Fruit fly (Drosophila melanogaster) whole organism, embryonic: Measurements from ENCODE around the gene CG6168.

Source experiments
- ATbp ChIP-seq: fragments of 200-800 bp; sonication (Bioruptor generic); optimal IDR thresholded peaks from 2 replicates; lab custom pipeline; 2017; ENCODE audit warnings: missing biosample characterization, mild to moderate bottlenecking, missing genetic modification characterization, missing genetic modification reagents
- BEAF-32 ChIP-seq: fragments of 200-800 bp; sonication (Bioruptor generic); optimal IDR thresholded peaks from 3 replicates; lab custom pipeline; 2017; ENCODE audit warnings: missing biosample characterization, missing genetic modification characterization, mild to moderate bottlenecking, moderate library complexity, missing genetic modification reagents
- CG10267 ChIP-seq: fragments of 200-800 bp; sonication (Bioruptor generic); optimal IDR thresholded peaks from 2 replicates; lab custom pipeline; 2018; ENCODE audit warnings: missing biosample characterization, mild to moderate bottlenecking, missing genetic modification characterization, moderate library complexity
- CG11560 ChIP-seq: fragments of 200-800 bp; sonication (Bioruptor generic); IDR thresholded peaks from 3 replicates; pipeline ENCODE4 v1.3.6; 2022; ENCODE audit warnings: missing biosample characterization, missing genetic modification characterization
- CG17802 ChIP-seq: fragments of 200-800 bp; sonication (Bioruptor generic); optimal IDR thresholded peaks from 2 replicates; lab custom pipeline; 2018; ENCODE audit warnings: missing biosample characterization, mild to moderate bottlenecking, missing genetic modification characterization, moderate library complexity
- CG2116 ChIP-seq: fragments of 200-800 bp; sonication (Bioruptor generic); optimal IDR thresholded peaks from 3 replicates; lab custom pipeline; 2018; ENCODE audit warnings: missing biosample characterization, mild to moderate bottlenecking, missing genetic modification characterization
- CG2199 ChIP-seq: fragments of 200-800 bp; sonication (Bioruptor generic); IDR thresholded peaks from 3 replicates; pipeline ENCODE4 v1.3.6; 2022; ENCODE audit warnings: missing biosample characterization, missing genetic modification characterization
- CG34224 ChIP-seq: fragments of 200-800 bp; sonication (Bioruptor generic); IDR thresholded peaks from 3 replicates; pipeline ENCODE4 v1.3.6; 2022; ENCODE audit warnings: missing biosample characterization, missing genetic modification characterization; ENCODE audit not compliant: partially characterized antibody
- CG3726 ChIP-seq: fragments of 200-800 bp; sonication (Bioruptor generic); IDR thresholded peaks from 3 replicates; pipeline ENCODE4, ENCODE4 v1.3.6; 2022; ENCODE audit warnings: missing biosample characterization, missing genetic modification characterization
- CG5953 ChIP-seq: fragments of 200-800 bp; sonication (Bioruptor generic); IDR thresholded peaks from 2 replicates; pipeline ENCODE4 v1.3.6; 2022; ENCODE audit warnings: missing biosample characterization, missing genetic modification characterization
- CG6689 ChIP-seq: fragments of 200-800 bp; sonication (Bioruptor generic); IDR thresholded peaks from 2 replicates; pipeline ENCODE4 v1.3.6; 2022; ENCODE audit warnings: missing biosample characterization, missing genetic modification characterization
- CG7745 ChIP-seq: fragments of 200-800 bp; sonication (Bioruptor generic); optimal IDR thresholded peaks from 2 replicates; lab custom pipeline; 2018; ENCODE audit warnings: missing biosample characterization, mild to moderate bottlenecking, missing genetic modification characterization, moderate library complexity
- CG8089 ChIP-seq: fragments of 200-800 bp; sonication (Bioruptor generic); optimal IDR thresholded peaks from 3 replicates; lab custom pipeline; 2016; ENCODE audit warnings: missing biosample characterization, missing genetic modification characterization
- CG8281 ChIP-seq: fragments of 200-800 bp; sonication (Bioruptor generic); optimal IDR thresholded peaks from 2 replicates; lab custom pipeline; 2018; ENCODE audit warnings: missing biosample characterization, mild to moderate bottlenecking, missing genetic modification characterization, moderate library complexity
- CG8388 ChIP-seq: fragments of 200-800 bp; sonication (Bioruptor generic); optimal IDR thresholded peaks from 2 replicates; lab custom pipeline; 2019; ENCODE audit warnings: missing biosample characterization, mild to moderate bottlenecking, missing genetic modification characterization, moderate library complexity
- CG8765 ChIP-seq: fragments of 200-800 bp; sonication (Bioruptor generic); IDR thresholded peaks from 2 replicates; pipeline ENCODE4 v1.3.6; 2022; ENCODE audit warnings: missing biosample characterization, missing genetic modification characterization
- CG9437 ChIP-seq: fragments of 200-800 bp; sonication (Bioruptor generic); optimal IDR thresholded peaks from 2 replicates; lab custom pipeline; 2018; ENCODE audit warnings: missing biosample characterization, mild to moderate bottlenecking, missing genetic modification characterization
- Dip3 ChIP-seq: fragments of 200-800 bp; sonication (Bioruptor generic); optimal IDR thresholded peaks from 3 replicates; lab custom pipeline; 2016; ENCODE audit warnings: missing biosample characterization, missing genetic modification characterization
- Gug ChIP-seq: fragments of 200-800 bp; sonication (Bioruptor generic); IDR thresholded peaks from 4 replicates; pipeline ENCODE4 v1.3.6; 2022; ENCODE audit warnings: missing biosample characterization, missing genetic modification characterization
- Hr3 ChIP-seq: fragments of 200-800 bp; sonication (Bioruptor generic); optimal IDR thresholded peaks from 3 replicates; lab custom pipeline; 2016; ENCODE audit warnings: missing biosample characterization, missing genetic modification characterization
- Hr39 ChIP-seq: fragments of >200 bp; optimal IDR thresholded peaks from 2 replicates; lab custom pipeline; 2017
- Oaz ChIP-seq: fragments of 200-800 bp; sonication (Bioruptor generic); IDR thresholded peaks from 2 replicates; pipeline ENCODE4 v1.3.6; 2022; ENCODE audit warnings: missing biosample characterization, missing genetic modification characterization
- Optix ChIP-seq: fragments of 200-800 bp; sonication (Bioruptor generic); IDR thresholded peaks from 3 replicates; pipeline ENCODE4 v1.3.6; 2022; ENCODE audit warnings: missing biosample characterization, missing genetic modification characterization
- Rfx ChIP-seq: fragments of 200-800 bp; sonication (Bioruptor generic); IDR thresholded peaks from 2 replicates; pipeline ENCODE4 v1.3.6; 2022; ENCODE audit warnings: missing biosample characterization, missing genetic modification characterization
- Six4 ChIP-seq: fragments of 200-800 bp; sonication (Bioruptor generic); optimal IDR thresholded peaks from 2 replicates; lab custom pipeline; 2016; ENCODE audit warnings: missing biosample characterization, missing genetic modification characterization
- YL-1 ChIP-seq: fragments of 200-800 bp; sonication (Bioruptor generic); optimal IDR thresholded peaks from 3 replicates; lab custom pipeline; 2017; ENCODE audit warnings: missing biosample characterization, mild to moderate bottlenecking, missing genetic modification characterization
- ase ChIP-seq: fragments of 200-800 bp; sonication (Bioruptor generic); IDR thresholded peaks from 3 replicates; pipeline ENCODE4 v1.3.6; 2022; ENCODE audit warnings: missing biosample characterization, missing genetic modification characterization
- az2 ChIP-seq: fragments of 200-800 bp; sonication (Bioruptor generic); optimal IDR thresholded peaks from 3 replicates; lab custom pipeline; 2016; ENCODE audit warnings: missing biosample characterization, missing genetic modification characterization
- bsh ChIP-seq, 2 experiments: fragments of 200-800 bp; sonication (Bioruptor generic); optimal IDR thresholded peaks; 2 replicates each; lab custom pipeline; 2017 to 2018; ENCODE audit warnings: mild to moderate bottlenecking in 2 of 2, missing biosample characterization in 2 of 2, missing genetic modification characterization in 2 of 2, moderate library complexity in 1 of 2
- dati ChIP-seq: fragments of 200-800 bp; sonication (Bioruptor generic); IDR thresholded peaks from 2 replicates; pipeline ENCODE4 v1.3.6; 2022; ENCODE audit warnings: missing biosample characterization, missing genetic modification characterization
- dimm ChIP-seq: fragments of 200-800 bp; sonication (Bioruptor generic); IDR thresholded peaks from 2 replicates; pipeline ENCODE4 v1.3.6; 2022; ENCODE audit warnings: missing biosample characterization, missing genetic modification characterization
- dpn ChIP-seq, 2 experiments: fragments of 200-800 bp; sonication (Bioruptor generic); optimal IDR thresholded peaks; 3 replicates each; lab custom pipeline; 2016; ENCODE audit warnings: missing biosample characterization in 2 of 2, missing genetic modification characterization in 2 of 2
- dysf ChIP-seq: fragments of 200-800 bp; sonication (Bioruptor generic); IDR thresholded peaks from 3 replicates; pipeline ENCODE4 v1.3.6; 2022; ENCODE audit warnings: missing biosample characterization, missing genetic modification characterization
- eve ChIP-seq, 2 experiments: fragments of >200 bp; optimal IDR thresholded peaks; 2 replicates each; lab custom pipeline; 2017; ENCODE audit warnings: missing biosample characterization in 2 of 2, missing genetic modification characterization in 2 of 2
- gce ChIP-seq: fragments of 200-800 bp; sonication (Bioruptor generic); IDR thresholded peaks from 3 replicates; pipeline ENCODE4 v1.3.6; 2022; ENCODE audit warnings: missing biosample characterization, missing genetic modification characterization
- grau ChIP-seq: fragments of 200-800 bp; optimal IDR thresholded peaks from 3 replicates; lab custom pipeline; 2019; ENCODE audit warnings: missing biosample characterization, mild to moderate bottlenecking, missing genetic modification characterization, moderate library complexity
- gsb-n ChIP-seq: fragments of 200-800 bp; sonication (Bioruptor generic); optimal IDR thresholded peaks from 3 replicates; lab custom pipeline; 2018; ENCODE audit warnings: missing biosample characterization, mild to moderate bottlenecking, missing genetic modification characterization
- hb ChIP-seq: fragments of 200-800 bp; sonication (Bioruptor generic); IDR thresholded peaks from 3 replicates; pipeline ENCODE4 v1.3.6; 2022; ENCODE audit warnings: missing biosample characterization, missing genetic modification characterization; ENCODE audit not compliant: partially characterized antibody
- hth ChIP-seq: fragments of >200 bp; optimal IDR thresholded peaks from 2 replicates; lab custom pipeline; 2017; ENCODE audit warnings: inconsistent platforms
- lilli ChIP-seq: fragments of 200-800 bp; sonication (Bioruptor generic); optimal IDR thresholded peaks from 3 replicates; lab custom pipeline; 2016; ENCODE audit warnings: missing biosample characterization, missing genetic modification characterization
- lola ChIP-seq, 3 experiments: fragments of >200 bp in 2 of 3; fragments of 200-800 bp in 1 of 3; sonication (Bioruptor generic) in 1 of 3; optimal IDR thresholded peaks; 2 replicates each; lab custom pipeline; 2017 to 2019; ENCODE audit warnings: missing biosample characterization in 3 of 3, missing genetic modification characterization in 3 of 3, mild to moderate bottlenecking in 1 of 3, moderate library complexity in 1 of 3
- maf-S ChIP-seq: fragments of 200-800 bp; sonication (Bioruptor generic); optimal IDR thresholded peaks from 2 replicates; lab custom pipeline; 2016; ENCODE audit warnings: missing biosample characterization, missing genetic modification characterization
- nmo ChIP-seq: fragments of 200-800 bp; sonication (Bioruptor generic); optimal IDR thresholded peaks from 2 replicates; lab custom pipeline; 2018; ENCODE audit warnings: missing biosample characterization, mild to moderate bottlenecking, missing genetic modification characterization, moderate library complexity
- nom ChIP-seq: fragments of 200-800 bp; sonication (Bioruptor generic); optimal IDR thresholded peaks from 2 replicates; lab custom pipeline; 2017; ENCODE audit warnings: missing biosample characterization, missing genetic modification characterization, mild to moderate bottlenecking, moderate library complexity, missing genetic modification reagents
- oc ChIP-seq: fragments of 200-800 bp; sonication (Bioruptor generic); optimal IDR thresholded peaks from 2 replicates; lab custom pipeline; 2018; ENCODE audit warnings: missing biosample characterization, mild to moderate bottlenecking, missing genetic modification characterization, moderate library complexity
- pb ChIP-seq: fragments of 200-800 bp; sonication (Bioruptor generic); optimal IDR thresholded peaks from 3 replicates; lab custom pipeline; 2016; ENCODE audit warnings: missing biosample characterization, missing genetic modification characterization
- peb ChIP-seq: fragments of 200-800 bp; sonication (Bioruptor generic); IDR thresholded peaks from 2 replicates; pipeline ENCODE4 v1.3.6; 2022; ENCODE audit warnings: missing biosample characterization, missing genetic modification characterization
- pita ChIP-seq: fragments of 200-800 bp; sonication (Bioruptor generic); optimal IDR thresholded peaks from 2 replicates; lab custom pipeline; 2017; ENCODE audit warnings: missing biosample characterization, mild to moderate bottlenecking, missing genetic modification characterization
- scrt ChIP-seq: fragments of 200-800 bp; sonication (Bioruptor generic); optimal IDR thresholded peaks from 2 replicates; lab custom pipeline; 2018; ENCODE audit warnings: missing biosample characterization, mild to moderate bottlenecking, missing genetic modification characterization, moderate library complexity
- tx ChIP-seq: fragments of 200-800 bp; sonication (Bioruptor generic); optimal IDR thresholded peaks from 2 replicates; lab custom pipeline; 2016; ENCODE audit warnings: missing biosample characterization, missing genetic modification characterization
- zfh1 ChIP-seq: fragments of 200-800 bp; sonication (Bioruptor generic); IDR thresholded peaks from 3 replicates; pipeline ENCODE4 v1.3.6; 2022; ENCODE audit warnings: missing biosample characterization, missing genetic modification characterization

The CG6168 gene

dm6 chr3L:11302906-11303305 lies 18.6 kb downstream of the CG6168 start (continued):
- peak in 1 of 2 experiments; percentile 6 for TF ChIP-seq bsh (GFP tag; optimal IDR thresholded peaks at IDR 0.05; lab: Kevin White, UChicago)
- peak; percentile 0 for TF ChIP-seq az2 (GFP tag; lab: Kevin White, UChicago)
- TF ChIP-seq Hr3 (GFP tag; lab: Kevin White, UChicago): peak; percentile 9
- TF ChIP-seq dysf (GFP tag; lab: Robert Waterston, UW): peak; percentile 33; the same call in 1 of the 3 replicates
- peak in 1 of 3 experiments; percentile 36 for TF ChIP-seq lola (GFP tag; optimal IDR thresholded peaks at IDR 0.05; lab: Kevin White, UChicago)
- peak; percentile 28 for TF ChIP-seq CG8388 (GFP tag; lab: Kevin White, UChicago)
- TF ChIP-seq ase: no peak
- TF ChIP-seq CG10267: peak; percentile 25
- peak; percentile 50 for TF ChIP-seq nmo
- TF ChIP-seq grau (tag; lab: Kevin White, UChicago): peak; percentile 40
- 0 out of 2 replicates have a peak, but pooled peaks have one; percentile 17 for TF ChIP-seq CG6689 (GFP tag; lab: Robert Waterston, UW)
- no peak for TF ChIP-seq zfh1 (GFP tag; lab: Robert Waterston, UW)

- TF ChIP-seq scrt (no peak), oc (tag; lab: Kevin White, UChicago) (peak; percentile 54), Dip3 (GFP tag; lab: Kevin White, UChicago) (no peak), CG8089 (no peak), CG8765 (GFP tag; lab: Robert Waterston, UW) (no peak), pb (GFP tag; lab: Kevin White, UChicago) (no peak), eve (GFP tag; optimal IDR thresholded peaks at IDR 0.05; lab: Kevin White, UChicago) (no peak), dati (GFP tag; lab: Robert Waterston, UW) (no peak), hth (no peak), tx (GFP tag; lab: Kevin White, UChicago) (no peak), Hr39 (lab: Kevin White, UChicago) (peak; percentile 27), lilli (GFP tag; lab: Kevin White, UChicago) (no peak), peb (no peak), Optix (GFP tag; lab: Robert Waterston, UW) (no peak), Oaz (GFP tag; lab: Robert Waterston, UW) (no peak), CG8281 (no peak), Six4 (GFP tag; lab: Kevin White, UChicago) (no peak), BEAF-32 (GFP tag; lab: Kevin White, UChicago) (no peak), dpn (GFP tag; optimal IDR thresholded peaks at IDR 0.05; lab: Kevin White, UChicago) (no peak), maf-S (GFP tag; lab: Kevin White, UChicago) (no peak), CG2116 (GFP tag; lab: Kevin White, UChicago) (no peak), CG9437 (GFP tag; lab: Kevin White, UChicago) (no peak), Rfx (GFP tag; lab: Robert Waterston, UW) (no peak), CG34224 (no peak), CG7745 (tag; lab: Kevin White, UChicago) (no peak), CG11560 (no peak), CG17802 (no peak), YL-1 (GFP tag; lab: Kevin White, UChicago) (no peak), pita (no peak), CG5953 (GFP tag; lab: Robert Waterston, UW) (0 out of 2 replicates have a peak, but pooled peaks have one; percentile 21), gce (GFP tag; lab: Robert Waterston, UW) (0 out of 3 replicates have a peak, but pooled peaks have one; percentile 23), ATbp (GFP tag; lab: Kevin White, UChicago) (no peak), dimm (GFP tag; lab: Robert Waterston, UW) (no peak), hb (no peak), nom (GFP tag; lab: Kevin White, UChicago) (peak; percentile 10), gsb-n (peak; percentile 19), Gug (GFP tag; lab: Robert Waterston, UW) (no peak), CG2199 (GFP tag; lab: Robert Waterston, UW) (0 out of 3 replicates have a peak, but pooled peaks have one; percentile 16), CG3726 (0 out of 3 replicates have a peak, but pooled peaks have one; percentile 35)
Observed at dm6 chr3L:11299216-11299615, 22.3 kb downstream of the CG6168 start.
